Fruit fly (Drosophila melanogaster): Measurements from ENCODE around the gene RpS27.

Gene RpS27

DNA sequence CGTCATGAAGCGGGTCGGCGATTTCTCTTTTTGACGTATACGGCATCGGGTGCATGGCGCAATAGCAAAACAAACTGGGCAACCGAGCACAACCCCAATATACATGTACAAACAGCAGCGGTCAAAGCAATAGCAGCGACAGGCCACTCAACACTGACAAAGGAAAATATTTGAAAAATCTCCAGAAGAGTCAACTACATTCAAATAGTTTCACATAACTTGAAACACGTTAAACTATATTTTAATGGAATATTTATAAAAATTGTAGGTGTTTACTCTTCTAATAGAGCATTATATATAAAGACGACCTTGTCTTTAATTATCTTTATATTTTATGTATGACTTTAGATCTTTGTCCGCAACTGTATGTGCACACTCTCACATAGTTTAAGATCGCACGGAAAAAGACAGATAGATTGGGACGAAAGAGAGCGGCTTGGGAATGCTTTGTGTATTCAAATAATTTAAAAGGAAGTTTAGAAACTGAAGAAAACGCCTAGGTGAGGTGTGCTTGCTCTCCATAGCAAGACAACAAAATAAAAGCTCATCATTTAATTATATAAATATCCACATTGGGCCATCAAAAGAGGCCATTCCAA is 39.8 kb downstream of the RpS27 start (continued):
- TF ChIP-seq unpg (GFP tag; optimal IDR thresholded peaks at IDR 0.05) (peak; percentile 86), btn (GFP tag; optimal IDR thresholded peaks at IDR 0.05) (no peak), tup (GFP tag; optimal IDR thresholded peaks at IDR 0.05) (peak; percentile 0), Aef1 (GFP tag; IDR thresholded peaks at IDR 0.05) (peak; percentile 63), Mes4 (GFP tag; optimal IDR thresholded peaks at IDR 0.05) (peak; percentile 36), D (optimal IDR thresholded peaks at IDR 0.05) (no peak), D (GFP tag; optimal IDR thresholded peaks at IDR 0.05) (peak; percentile 60), Gsc (GFP tag; IDR thresholded peaks at IDR 0.05) (no peak), Deaf1 (tag; optimal IDR thresholded peaks at IDR 0.05) (peak; percentile 49), p53 (GFP tag; optimal IDR thresholded peaks at IDR 0.05) (no peak), CG8089 (GFP tag; optimal IDR thresholded peaks at IDR 0.05) (no peak), CG30020 (tag; optimal IDR thresholded peaks at IDR 0.05) (no peak), CG18476 (GFP tag; optimal IDR thresholded peaks at IDR 0.05) (peak; percentile 65), CG11723 (GFP tag; optimal IDR thresholded peaks at IDR 0.05) (peak; percentile 61), CG11560 (tag; IDR thresholded peaks at IDR 0.05) (no peak), pum (GFP tag; optimal IDR thresholded peaks at IDR 0.05) (peak; percentile 31), schlank (tag; optimal IDR thresholded peaks at IDR 0.05) (no peak), CG14667 (GFP tag; IDR thresholded peaks at IDR 0.05) (peak; percentile 55), nom (GFP tag; optimal IDR thresholded peaks at IDR 0.05) (peak; percentile 67), bigmax (GFP tag; optimal IDR thresholded peaks at IDR 0.05) (no peak), zen (tag; optimal IDR thresholded peaks at IDR 0.05) (peak; percentile 27), gsb (GFP tag; IDR thresholded peaks at IDR 0.05) (peak; percentile 24; the same call in 1 of the 2 replicates), amos (GFP tag; IDR thresholded peaks at IDR 0.05; ENCODE audit: partially characterized antibody) (no peak), psq (GFP tag; optimal IDR thresholded peaks at IDR 0.05) (no peak), CG10147 (GFP tag; optimal IDR thresholded peaks at IDR 0.05) (peak; percentile 74), Hr51 (GFP tag; optimal IDR thresholded peaks at IDR 0.05) (peak; percentile 34 to 89), fd96Cb (tag; optimal IDR thresholded peaks at IDR 0.05) (peak; percentile 73), CG1602 (GFP tag; optimal IDR thresholded peaks at IDR 0.05) (peak; percentile 55), Hmx (GFP tag; optimal IDR thresholded peaks at IDR 0.05) (no peak), MESR4 (GFP tag; optimal IDR thresholded peaks at IDR 0.05) (no peak), ind (GFP tag; optimal IDR thresholded peaks at IDR 0.05) (peak; percentile 59), CG6791 (GFP tag; IDR thresholded peaks at IDR 0.05; ENCODE audit: partially characterized antibody) (no peak), CG2875 (GFP tag; optimal IDR thresholded peaks at IDR 0.05) (peak; percentile 77), Dad (GFP tag; optimal IDR thresholded peaks at IDR 0.05) (no peak), E2f1 (GFP tag; IDR thresholded peaks at IDR 0.05) (peak; percentile 53), onecut (GFP tag; IDR thresholded peaks at IDR 0.05) (peak; percentile 68), br (optimal IDR thresholded peaks at IDR 0.05) (no peak), ara (GFP tag; IDR thresholded peaks at IDR 0.05) (peak; percentile 48; the same call in 1 of the 2 replicates), gem (tag; optimal IDR thresholded peaks at IDR 0.05) (peak; percentile 88), esg (GFP tag; conservative IDR thresholded peaks at IDR 0.05) (peak; percentile 62; the same call in 1 of the 2 replicates), Awh (GFP tag; IDR thresholded peaks at IDR 0.05) (peak; percentile 70)

DNA sequence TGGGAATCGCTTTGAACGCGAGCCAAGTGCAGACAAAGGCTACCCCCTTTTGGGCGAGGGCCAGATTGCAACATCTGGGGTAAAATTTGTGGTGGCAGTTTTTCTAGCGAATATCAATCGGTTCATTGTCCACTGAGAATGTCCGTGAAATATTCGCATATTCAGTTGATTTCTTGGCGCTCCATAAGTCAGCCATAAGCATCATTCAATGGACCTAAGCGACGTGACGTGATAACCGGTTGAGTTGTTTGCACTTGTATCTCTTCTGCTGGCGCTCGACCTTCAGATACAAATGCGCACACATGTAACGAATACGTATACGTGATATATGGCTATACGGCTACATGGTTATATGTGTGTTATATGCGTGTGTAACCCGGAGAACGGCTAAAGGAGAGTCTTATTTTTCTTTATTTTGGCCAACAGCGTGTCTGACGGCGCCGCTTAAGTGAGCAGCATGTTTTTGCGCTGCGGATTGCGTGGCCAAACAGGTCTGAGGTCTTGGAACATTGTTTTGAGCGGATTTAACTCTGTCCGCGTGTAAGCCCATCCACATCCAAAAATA is 41.8 kb downstream of the RpS27 start:
- TF ChIP-seq CG18011 (GFP tag; optimal IDR thresholded peaks at IDR 0.05): no peak
- no peak for TF ChIP-seq CG6689 (GFP tag; IDR thresholded peaks at IDR 0.05)
- no peak for TF ChIP-seq CG18262 (tag; optimal IDR thresholded peaks at IDR 0.05)
- TF ChIP-seq CG3847 (GFP tag; IDR thresholded peaks at IDR 0.05): no peak
- TF ChIP-seq Eip74EF (GFP tag; optimal IDR thresholded peaks at IDR 0.05): peak in 1 of 2 experiments; percentile 38
- no peak for TF ChIP-seq hkb (optimal IDR thresholded peaks at IDR 0.05)
- 0 out of 2 replicates have a peak, but pooled peaks have one; percentile 17 for TF ChIP-seq hkb (GFP tag; IDR thresholded peaks at IDR 0.05)
- TF ChIP-seq CG3407 (GFP tag; optimal IDR thresholded peaks at IDR 0.05): no peak
- TF ChIP-seq amos (GFP tag; IDR thresholded peaks at IDR 0.05; ENCODE audit: partially characterized antibody): 0 out of 2 replicates have a peak, but pooled peaks have one; percentile 13
- TF ChIP-seq abd-A (tag; optimal IDR thresholded peaks at IDR 0.05): peak; percentile 62
- no peak for TF ChIP-seq Trl (optimal IDR thresholded peaks at IDR 0.05)
- TF ChIP-seq Trl (GFP tag; optimal IDR thresholded peaks at IDR 0.05): no peak
- no peak for TF ChIP-seq Six4 (GFP tag; optimal IDR thresholded peaks at IDR 0.05)

Measured in whole organism, embryonic.